Worm (Caenorhabditis elegans) whole organism, mixed stage, embryonic: ENCODE results near the gene dgk-3.

Experiments
- blmp-1 ChIP-seq: fragments of 150-350 bp; optimal IDR thresholded peaks from 2 replicates; lab custom pipeline; 2014; ENCODE audit warnings: missing biosample characterization, missing genetic modification characterization
- ces-1 ChIP-seq: fragments of 150-350 bp; optimal IDR thresholded peaks from 2 replicates; lab custom pipeline; 2014; ENCODE audit warnings: missing biosample characterization, missing genetic modification reagents, missing genetic modification characterization
- elt-3 ChIP-seq: fragments of 150-350 bp; optimal IDR thresholded peaks from 2 replicates; lab custom pipeline; 2014; ENCODE audit warnings: missing biosample characterization, missing genetic modification characterization
- lin-13 ChIP-seq: fragments of 150-350 bp; optimal IDR thresholded peaks from 2 replicates; lab custom pipeline; 2014; ENCODE audit warnings: missing biosample characterization, missing genetic modification characterization
- lsy-2 ChIP-seq: fragments of 150-350 bp; optimal IDR thresholded peaks from 2 replicates; lab custom pipeline; 2014; ENCODE audit warnings: missing biosample characterization, missing genetic modification characterization
- nhr-76 ChIP-seq: sonication (generic microtip); optimal IDR thresholded peaks from 2 replicates; lab custom pipeline; 2017; ENCODE audit warnings: missing biosample characterization, missing genetic modification characterization
- snpc-4 ChIP-seq: fragments of 150-350 bp; optimal IDR thresholded peaks from 2 replicates; lab custom pipeline; 2014; ENCODE audit warnings: missing biosample characterization, missing genetic modification characterization
- sptf-1 ChIP-seq: sonication (generic microtip); optimal IDR thresholded peaks from 2 replicates; lab custom pipeline; 2017; ENCODE audit warnings: mild to moderate bottlenecking, missing genetic modification characterization, moderate library complexity, missing compliant biosample characterization
- ztf-11 ChIP-seq: fragments of 150-350 bp; optimal IDR thresholded peaks from 2 replicates; lab custom pipeline; 2014; ENCODE audit warnings: missing biosample characterization, missing genetic modification characterization

ce11 chrIII:9201977-9202376 is 39.1 kb downstream of the dgk-3 start:
- TF ChIP-seq ztf-11 (tag; lab: Kevin White, UChicago) (no peak), lsy-2 (tag; lab: Kevin White, UChicago) (no peak), ces-1 (GFP tag; lab: Kevin White, UChicago) (no peak), nhr-76 (tag; lab: Kevin White, UChicago) (no peak), elt-3 (tag; lab: Kevin White, UChicago) (no peak), sptf-1 (tag; lab: Kevin White, UChicago) (no peak), snpc-4 (tag; lab: Kevin White, UChicago) (no peak), blmp-1 (tag; lab: Kevin White, UChicago) (no peak), lin-13 (no peak)
